Worm (Caenorhabditis elegans) whole organism, dauer: ENCODE measurements around the gene F52G3.1.

Experiments
- unc-62 ChIP-seq: sonication (generic microtip); optimal IDR thresholded peaks from 2 replicates; lab custom pipeline; 2017; ENCODE audit warnings: missing biosample characterization, missing genetic modification reagents, missing genetic modification characterization

The F52G3.1 gene

ce11 chrX:16963519-16963971, at the start of gene F52G3.1, which contains the start of gene F52G3.7:
Gene F52G3.1 (plus strand): TSS chrX:16963871.
Gene F52G3.7 (plus strand): TSS chrX:16963921.
- TF ChIP-seq unc-62 (GFP tag; lab: Kevin White, UChicago), result no peak

- TF ChIP-seq unc-62 (GFP tag; lab: Kevin White, UChicago), result no peak
These were observed 44.2 kb upstream of the F52G3.1 start for ce11 chrX:16919468-16919867.

ce11 chrX:16921533-16921932, 42.1 kb upstream of the F52G3.1 start, which contains the start of gene fbxb-114:
Gene fbxb-114 (plus strand): TSS chrX:16921833.
- no peak for TF ChIP-seq unc-62 (GFP tag; lab: Kevin White, UChicago)

ce11 chrX:16923636-16924035, 40.0 kb upstream of the F52G3.1 start, which contains the start of gene C30E1.4:
Gene C30E1.4 (plus strand): TSS chrX:16923936.
- TF ChIP-seq unc-62 (GFP tag; lab: Kevin White, UChicago), result no peak

ce11 chrX:16925343-16925742, 38.3 kb upstream of the F52G3.1 start:
- TF ChIP-seq unc-62 (GFP tag; lab: Kevin White, UChicago), result no peak

- TF ChIP-seq unc-62 (GFP tag; lab: Kevin White, UChicago), result no peak
These were observed 35.6 kb upstream of the F52G3.1 start for ce11 chrX:16928087-16928486.

ce11 chrX:16929560-16930332, 33.9 kb upstream of the F52G3.1 start:
- TF ChIP-seq unc-62 (GFP tag; lab: Kevin White, UChicago), result peak; percentile 60

- no peak for TF ChIP-seq unc-62 (GFP tag; lab: Kevin White, UChicago)
These were observed 33.4 kb upstream of the F52G3.1 start for ce11 chrX:16930333-16930621.

- TF ChIP-seq unc-62 (GFP tag; lab: Kevin White, UChicago), result no peak
These were observed 33.0 kb upstream of the F52G3.1 start for ce11 chrX:16930663-16931097.

ce11 chrX:16931255-16932023, 32.2 kb upstream of the F52G3.1 start:
- no peak for TF ChIP-seq unc-62 (GFP tag; lab: Kevin White, UChicago)

ce11 chrX:16942316-16942715, 21.4 kb upstream of the F52G3.1 start:
- no peak for TF ChIP-seq unc-62 (GFP tag; lab: Kevin White, UChicago)

ce11 chrX:16943934-16944914, 19.4 kb upstream of the F52G3.1 start:
- TF ChIP-seq unc-62 (GFP tag; lab: Kevin White, UChicago), result no peak

- TF ChIP-seq unc-62 (GFP tag; lab: Kevin White, UChicago), result no peak
These were observed 10.8 kb upstream of the F52G3.1 start, which contains the start of gene F52G3.8 for ce11 chrX:16952859-16953258. Gene F52G3.8 (minus strand): TSS chrX:16952959.

ce11 chrX:16958015-16958414, 5.7 kb upstream of the F52G3.1 start:
- TF ChIP-seq unc-62 (GFP tag; lab: Kevin White, UChicago), result no peak

ce11 chrX:16960346-16960745, 3.3 kb upstream of the F52G3.1 start:
- TF ChIP-seq unc-62 (GFP tag; lab: Kevin White, UChicago), result no peak
